Fruit fly (Drosophila melanogaster) whole organism, embryonic: ENCODE measurements around the gene CG12224.
"Not testable (repeated sequence)": the region's sequence is repeated elsewhere in the genome, so short reads cannot be mapped to it uniquely, and the experiment has no call there.

ENCODE experiments used
- Awh ChIP-seq: fragments of 200-800 bp; sonication (Bioruptor generic); IDR thresholded peaks from 2 replicates; pipeline ENCODE4, ENCODE4 v1.3.6; 2022; ENCODE audit warnings: missing biosample characterization, missing genetic modification characterization
- CG11696 ChIP-seq: fragments of 200-800 bp; sonication (Bioruptor generic); IDR thresholded peaks from 2 replicates; pipeline ENCODE4 v1.3.6; 2022; ENCODE audit warnings: missing biosample characterization, missing genetic modification characterization
- CG14014 ChIP-seq: fragments of 200-800 bp; sonication (Bioruptor generic); IDR thresholded peaks from 2 replicates; pipeline ENCODE4 v1.3.6; 2022; ENCODE audit warnings: missing biosample characterization, missing genetic modification characterization
- CG14860 ChIP-seq: fragments of 200-800 bp; sonication (Bioruptor generic); IDR thresholded peaks from 3 replicates; pipeline ENCODE4 v1.3.6; 2022; ENCODE audit warnings: missing biosample characterization, missing genetic modification characterization; ENCODE audit not compliant: partially characterized antibody
- CG1602 ChIP-seq: fragments of 200-800 bp; sonication (Bioruptor generic); optimal IDR thresholded peaks from 3 replicates; lab custom pipeline; 2016; ENCODE audit warnings: missing biosample characterization, missing genetic modification characterization
- CG2678 ChIP-seq: fragments of 200-800 bp; sonication (Bioruptor generic); optimal IDR thresholded peaks from 3 replicates; lab custom pipeline; 2019; ENCODE audit warnings: missing biosample characterization, mild to moderate bottlenecking, missing genetic modification characterization, moderate library complexity
- CG4360 ChIP-seq: fragments of 200-800 bp; sonication (Bioruptor generic); IDR thresholded peaks from 2 replicates; pipeline ENCODE4 v1.3.6; 2022; ENCODE audit warnings: missing biosample characterization, missing genetic modification characterization
- CG6813 ChIP-seq: fragments of 200-800 bp; sonication (Bioruptor generic); optimal IDR thresholded peaks from 2 replicates; lab custom pipeline; 2017; ENCODE audit warnings: missing biosample characterization, missing genetic modification characterization, mild to moderate bottlenecking, moderate library complexity, missing genetic modification reagents
- CG9215 ChIP-seq: fragments of 200-800 bp; sonication (Bioruptor generic); IDR thresholded peaks from 2 replicates; pipeline ENCODE4 v1.3.6; 2022; ENCODE audit warnings: missing biosample characterization, missing genetic modification characterization
- CHES-1-like ChIP-seq: fragments of 200-800 bp; sonication (Bioruptor generic); optimal IDR thresholded peaks from 2 replicates; lab custom pipeline; 2016; ENCODE audit warnings: missing biosample characterization, missing genetic modification characterization
- CoRest ChIP-seq: fragments of 200-800 bp; sonication (Bioruptor generic); optimal IDR thresholded peaks from 3 replicates; lab custom pipeline; 2018; ENCODE audit warnings: missing biosample characterization, mild to moderate bottlenecking, missing genetic modification characterization, moderate library complexity
- Dad ChIP-seq: fragments of 200-800 bp; sonication (Bioruptor generic); optimal IDR thresholded peaks from 3 replicates; lab custom pipeline; 2016; ENCODE audit warnings: missing biosample characterization, missing genetic modification characterization
- ERR ChIP-seq: fragments of 200-800 bp; sonication (Bioruptor generic); optimal IDR thresholded peaks from 2 replicates; lab custom pipeline; 2016; ENCODE audit warnings: missing biosample characterization, missing genetic modification characterization
- Fer3 ChIP-seq: fragments of 200-800 bp; sonication (Bioruptor generic); optimal IDR thresholded peaks from 2 replicates; lab custom pipeline; 2018; ENCODE audit warnings: missing biosample characterization, mild to moderate bottlenecking, missing genetic modification characterization, moderate library complexity
- Hey ChIP-seq: fragments of 200-800 bp; sonication (Bioruptor generic); optimal IDR thresholded peaks from 3 replicates; lab custom pipeline; 2018; ENCODE audit warnings: missing biosample characterization, mild to moderate bottlenecking, missing genetic modification characterization
- HmgD ChIP-seq: fragments of 200-800 bp; sonication (Bioruptor generic); optimal IDR thresholded peaks from 3 replicates; lab custom pipeline; 2016; ENCODE audit warnings: missing biosample characterization, missing genetic modification characterization
- Hr51 ChIP-seq, 2 experiments: fragments of 200-800 bp; sonication (Bioruptor generic); optimal IDR thresholded peaks; 2 replicates in 1 of 2; 3 replicates in 1 of 2; lab custom pipeline; 2016 to 2018; ENCODE audit warnings: missing biosample characterization in 2 of 2, missing genetic modification characterization in 2 of 2, mild to moderate bottlenecking in 1 of 2, moderate library complexity in 1 of 2
- Lim3 ChIP-seq: fragments of 200-800 bp; sonication (Bioruptor generic); IDR thresholded peaks from 2 replicates; pipeline ENCODE4 v1.3.6; 2022; ENCODE audit warnings: missing biosample characterization, missing genetic modification characterization
- Mad ChIP-seq: fragments of 200-800 bp; sonication (Bioruptor generic); optimal IDR thresholded peaks from 2 replicates; lab custom pipeline; 2016; ENCODE audit warnings: missing biosample characterization, missing genetic modification characterization
- Trl ChIP-seq, 3 experiments: fragments of >200 bp in 2 of 3; fragments of 200-800 bp in 1 of 3; sonication (Bioruptor generic) in 1 of 3; optimal IDR thresholded peaks; 2 replicates in 1 of 3; 3 replicates in 2 of 3; lab custom pipeline; 2016 to 2017; ENCODE audit warnings: missing biosample characterization in 1 of 3, missing genetic modification characterization in 1 of 3
- ab ChIP-seq: fragments of 200-800 bp; sonication (Bioruptor generic); optimal IDR thresholded peaks from 2 replicates; lab custom pipeline; 2016; ENCODE audit warnings: missing biosample characterization, missing genetic modification characterization
- aop ChIP-seq: fragments of 200-800 bp; sonication (Bioruptor generic); IDR thresholded peaks from 2 replicates; pipeline ENCODE4 v1.3.6; 2022; ENCODE audit warnings: missing biosample characterization, missing genetic modification characterization
- bcd ChIP-seq: fragments of 200-800 bp; sonication (Bioruptor generic); optimal IDR thresholded peaks from 2 replicates; lab custom pipeline; 2017; ENCODE audit warnings: missing biosample characterization, mild to moderate bottlenecking, missing genetic modification characterization
- cas ChIP-seq: fragments of 200-800 bp; sonication (Bioruptor generic); IDR thresholded peaks from 2 replicates; pipeline ENCODE4 v1.3.6; 2022; ENCODE audit warnings: missing biosample characterization, missing genetic modification characterization
- crc ChIP-seq: fragments of 200-800 bp; sonication (Bioruptor generic); optimal IDR thresholded peaks from 2 replicates; lab custom pipeline; 2016; ENCODE audit warnings: missing biosample characterization, missing genetic modification characterization
- dmrt11E ChIP-seq: fragments of 200-800 bp; sonication (Bioruptor generic); optimal IDR thresholded peaks from 3 replicates; lab custom pipeline; 2018; ENCODE audit warnings: missing biosample characterization, mild to moderate bottlenecking, missing genetic modification characterization, moderate library complexity
- dmrt99B ChIP-seq: fragments of 200-800 bp; sonication (Bioruptor generic); optimal IDR thresholded peaks from 2 replicates; lab custom pipeline; 2018; ENCODE audit warnings: missing biosample characterization, mild to moderate bottlenecking, missing genetic modification characterization, moderate library complexity
- fd3F ChIP-seq: fragments of 200-800 bp; sonication (Bioruptor generic); optimal IDR thresholded peaks from 2 replicates; lab custom pipeline; 2018; ENCODE audit warnings: missing biosample characterization, mild to moderate bottlenecking, missing genetic modification characterization, moderate library complexity
- nom ChIP-seq: fragments of 200-800 bp; sonication (Bioruptor generic); optimal IDR thresholded peaks from 2 replicates; lab custom pipeline; 2017; ENCODE audit warnings: missing biosample characterization, missing genetic modification characterization, mild to moderate bottlenecking, moderate library complexity, missing genetic modification reagents
- onecut ChIP-seq: fragments of 200-800 bp; sonication (Bioruptor generic); IDR thresholded peaks from 2 replicates; pipeline ENCODE4 v1.3.6; 2022; ENCODE audit warnings: missing biosample characterization, missing genetic modification characterization
- pan ChIP-seq, 4 experiments: fragments of >200 bp in 3 of 4; fragments of 200-800 bp in 1 of 4; sonication (Bioruptor generic) in 1 of 4; optimal IDR thresholded peaks in 3 of 4; IDR thresholded peaks in 1 of 4; 2 replicates each; pipeline versions ENCODE4 v1.3.6 to Lab custom; 2017 to 2022; ENCODE audit warnings: missing biosample characterization in 2 of 4, missing genetic modification characterization in 2 of 4, mixed read lengths in 1 of 4
- prd ChIP-seq, 3 experiments: fragments of >200 bp in 2 of 3; fragments of 200-800 bp in 1 of 3; sonication (Bioruptor generic) in 1 of 3; optimal IDR thresholded peaks in 2 of 3; IDR thresholded peaks in 1 of 3; 2 replicates in 2 of 3; 3 replicates in 1 of 3; pipeline versions ENCODE4 v1.3.6 to Lab custom; 2017 to 2022; ENCODE audit warnings: missing biosample characterization in 1 of 3, missing genetic modification characterization in 1 of 3
- shn ChIP-seq: fragments of 200-800 bp; sonication (Bioruptor generic); optimal IDR thresholded peaks from 3 replicates; lab custom pipeline; 2016; ENCODE audit warnings: missing biosample characterization, missing genetic modification characterization
- sima ChIP-seq: fragments of 200-800 bp; sonication (Bioruptor generic); optimal IDR thresholded peaks from 2 replicates; lab custom pipeline; 2016; ENCODE audit warnings: missing biosample characterization, missing genetic modification characterization
- stwl ChIP-seq: fragments of 200-800 bp; sonication (Bioruptor generic); optimal IDR thresholded peaks from 3 replicates; lab custom pipeline; 2018; ENCODE audit warnings: missing biosample characterization, mild to moderate bottlenecking, missing genetic modification characterization, moderate library complexity
- trem ChIP-seq: fragments of 200-800 bp; optimal IDR thresholded peaks from 3 replicates; lab custom pipeline; 2019; ENCODE audit warnings: missing biosample characterization, mild to moderate bottlenecking, missing genetic modification characterization, moderate library complexity
- zfh1 ChIP-seq: fragments of 200-800 bp; sonication (Bioruptor generic); IDR thresholded peaks from 3 replicates; pipeline ENCODE4 v1.3.6; 2022; ENCODE audit warnings: missing biosample characterization, missing genetic modification characterization

Gene CG12224

dm6 chr3R:11962739-11963214 is 19.1 kb downstream of the CG12224 start, which contains the start of the genes CG3281 and aurA (continued):
- TF ChIP-seq CG4360 (GFP tag; lab: Robert Waterston, UW) (no peak), Dad (GFP tag; lab: Kevin White, UChicago) (peak; percentile 71), cas (peak; percentile 46; the same call in 1 of the 2 replicates), CG6813 (GFP tag; lab: Kevin White, UChicago) (no peak), bcd (peak; percentile 68), crc (GFP tag; lab: Kevin White, UChicago) (peak; percentile 68), CG14860 (peak; percentile 96), dmrt11E (tag; lab: Kevin White, UChicago) (peak; percentile 66), ab (GFP tag; lab: Kevin White, UChicago) (no peak), HmgD (peak; percentile 64), ERR (GFP tag; lab: Kevin White, UChicago) (peak; percentile 64), Lim3 (GFP tag; lab: Robert Waterston, UW) (no peak), zfh1 (GFP tag; lab: Robert Waterston, UW) (no peak), onecut (GFP tag; lab: Robert Waterston, UW) (no peak), CoRest (tag; lab: Kevin White, UChicago) (peak; percentile 88), pan (optimal IDR thresholded peaks at IDR 0.05; lab: Kevin White, UChicago) (no peak), pan (GFP tag; optimal IDR thresholded peaks at IDR 0.05 in 1 of 2, IDR thresholded peaks at IDR 0.05 in 1 of 2) (peak in 1 of 2 experiments; percentile 40), CG11696 (GFP tag; lab: Robert Waterston, UW) (no peak), Awh (GFP tag; lab: Robert Waterston, UW) (no peak), Hey (no peak), fd3F (GFP tag; lab: Kevin White, UChicago) (peak; percentile 39), prd (optimal IDR thresholded peaks at IDR 0.05; lab: Kevin White, UChicago) (no peak), prd (GFP tag; IDR thresholded peaks at IDR 0.05; lab: Robert Waterston, UW) (peak; percentile 74), shn (GFP tag; lab: Kevin White, UChicago) (peak; percentile 80), Fer3 (tag; lab: Kevin White, UChicago) (peak; percentile 47), sima (GFP tag; lab: Kevin White, UChicago) (no peak), Hr51 (GFP tag; optimal IDR thresholded peaks at IDR 0.05; lab: Kevin White, UChicago) (peak; percentile 62 to 76), CG9215 (GFP tag; lab: Robert Waterston, UW) (peak; percentile 84), nom (GFP tag; lab: Kevin White, UChicago) (peak; percentile 14), Mad (GFP tag; lab: Kevin White, UChicago) (peak; percentile 50), CG14014 (peak; percentile 54; the same call in 1 of the 2 replicates), CG1602 (peak; percentile 78)

- 0 out of 2 replicates have a peak, but pooled peaks have one; percentile 14 for TF ChIP-seq onecut (GFP tag; lab: Robert Waterston, UW)
- TF ChIP-seq, all 482 proteins: peak for 1; not testable (repeated sequence) for 481
Measured at dm6 chr3R:11958235-11958634, 23.6 kb downstream of the CG12224 start, which contains the start of gene Hsp70Ab. Gene Hsp70Ab (plus strand): TSS chr3R:11958535.

dm6 chr3R:11957388-11957787 is 24.5 kb downstream of the CG12224 start:
- no peak for TF ChIP-seq CHES-1-like (GFP tag; lab: Kevin White, UChicago)
- peak; percentile 64 for TF ChIP-seq stwl (tag; lab: Kevin White, UChicago)
- peak; percentile 95 for TF ChIP-seq trem (tag; lab: Kevin White, UChicago)
- no peak for TF ChIP-seq CG2678 (tag; lab: Kevin White, UChicago)

dm6 chr3R:11956444-11956843 is 25.4 kb downstream of the CG12224 start, which contains the start of gene Hsp70Aa:
Gene Hsp70Aa (minus strand): TSS chr3R:11956544.
- TF ChIP-seq aop (GFP tag; lab: Robert Waterston, UW); Trl (optimal IDR thresholded peaks at IDR 0.05; lab: Kevin White, UChicago); Trl (GFP tag; optimal IDR thresholded peaks at IDR 0.05; lab: Kevin White, UChicago); dmrt99B (tag; lab: Kevin White, UChicago): not testable (repeated sequence)
